Fruit fly (Drosophila melanogaster) whole organism, embryonic: Measurements from ENCODE around the gene Frq2.

Source experiments
- Antp ChIP-seq: fragments of 200-800 bp; sonication (Bioruptor generic); optimal IDR thresholded peaks from 3 replicates; lab custom pipeline; 2016; ENCODE audit warnings: missing biosample characterization, missing genetic modification characterization
- Atf-2 ChIP-seq: fragments of 200-800 bp; sonication (Bioruptor generic); optimal IDR thresholded peaks from 2 replicates; lab custom pipeline; 2016; ENCODE audit warnings: missing biosample characterization, missing genetic modification characterization
- Atf6 ChIP-seq: fragments of 200-800 bp; sonication (Bioruptor generic); IDR thresholded peaks from 2 replicates; pipeline ENCODE4 v1.3.6; 2022; ENCODE audit warnings: missing biosample characterization, missing genetic modification characterization
- Awh ChIP-seq: fragments of 200-800 bp; sonication (Bioruptor generic); IDR thresholded peaks from 2 replicates; pipeline ENCODE4, ENCODE4 v1.3.6; 2022; ENCODE audit warnings: missing biosample characterization, missing genetic modification characterization
- Bgb ChIP-seq: fragments of 200-800 bp; sonication (Bioruptor generic); IDR thresholded peaks from 2 replicates; pipeline ENCODE4 v1.3.6; 2022; ENCODE audit warnings: missing biosample characterization, missing genetic modification characterization; ENCODE audit not compliant: partially characterized antibody
- CG10543 ChIP-seq: fragments of 200-800 bp; sonication (Bioruptor generic); optimal IDR thresholded peaks from 3 replicates; lab custom pipeline; 2017; ENCODE audit warnings: missing biosample characterization, mild to moderate bottlenecking, missing genetic modification characterization, moderate library complexity
- CG12071 ChIP-seq: fragments of 200-800 bp; sonication (Bioruptor generic); optimal IDR thresholded peaks from 3 replicates; lab custom pipeline; 2018; ENCODE audit warnings: missing biosample characterization, mild to moderate bottlenecking, missing genetic modification characterization
- CG12299 ChIP-seq: fragments of 200-800 bp; sonication (Bioruptor generic); optimal IDR thresholded peaks from 2 replicates; lab custom pipeline; 2018; ENCODE audit warnings: missing biosample characterization, mild to moderate bottlenecking, missing genetic modification characterization
- CG1233 ChIP-seq: fragments of 200-800 bp; sonication (Bioruptor generic); optimal IDR thresholded peaks from 4 replicates; lab custom pipeline; 2018; ENCODE audit warnings: missing biosample characterization, mild to moderate bottlenecking, missing genetic modification characterization
- CG12769 ChIP-seq: fragments of 200-800 bp; sonication (Bioruptor generic); optimal IDR thresholded peaks from 2 replicates; lab custom pipeline; 2019; ENCODE audit warnings: missing biosample characterization, mild to moderate bottlenecking, missing genetic modification characterization, moderate library complexity
- CG17328 ChIP-seq: fragments of 200-800 bp; sonication (Bioruptor generic); IDR thresholded peaks from 2 replicates; pipeline ENCODE4 v1.3.6; 2022; ENCODE audit warnings: missing biosample characterization, missing genetic modification characterization
- CG1792 ChIP-seq: fragments of 200-800 bp; sonication (Bioruptor generic); optimal IDR thresholded peaks from 2 replicates; lab custom pipeline; 2016; ENCODE audit warnings: missing biosample characterization, missing genetic modification characterization
- CG2875 ChIP-seq: fragments of 200-800 bp; sonication (Bioruptor generic); optimal IDR thresholded peaks from 2 replicates; lab custom pipeline; 2017; ENCODE audit warnings: missing biosample characterization, mild to moderate bottlenecking, missing genetic modification characterization, missing genetic modification reagents
- CG30431 ChIP-seq: fragments of 200-800 bp; sonication (Bioruptor generic); optimal IDR thresholded peaks from 2 replicates; lab custom pipeline; 2017; ENCODE audit warnings: missing biosample characterization, missing genetic modification characterization
- CG32772 ChIP-seq: fragments of 200-800 bp; sonication (Bioruptor generic); IDR thresholded peaks from 2 replicates; pipeline ENCODE4 v1.3.6; 2022; ENCODE audit warnings: missing biosample characterization, missing genetic modification characterization
- CG3407 ChIP-seq: fragments of 200-800 bp; sonication (Bioruptor generic); optimal IDR thresholded peaks from 2 replicates; lab custom pipeline; 2018; ENCODE audit warnings: missing biosample characterization, mild to moderate bottlenecking, missing genetic modification characterization
- CG34224 ChIP-seq: fragments of 200-800 bp; sonication (Bioruptor generic); IDR thresholded peaks from 3 replicates; pipeline ENCODE4 v1.3.6; 2022; ENCODE audit warnings: missing biosample characterization, missing genetic modification characterization; ENCODE audit not compliant: partially characterized antibody
- CG7271 ChIP-seq: fragments of 200-800 bp; sonication (Bioruptor generic); optimal IDR thresholded peaks from 2 replicates; lab custom pipeline; 2018; ENCODE audit warnings: missing biosample characterization, mild to moderate bottlenecking, missing genetic modification characterization, moderate library complexity
- CG7372 ChIP-seq: fragments of 200-800 bp; sonication (Bioruptor generic); IDR thresholded peaks from 2 replicates; pipeline ENCODE4 v1.3.6; 2022; ENCODE audit warnings: missing biosample characterization, missing genetic modification characterization
- CG8478 ChIP-seq: fragments of >200 bp; optimal IDR thresholded peaks from 2 replicates; lab custom pipeline; 2018
- CG9727 ChIP-seq: fragments of 200-800 bp; sonication (Bioruptor generic); optimal IDR thresholded peaks from 3 replicates; lab custom pipeline; 2017; ENCODE audit warnings: missing biosample characterization, mild to moderate bottlenecking, missing genetic modification characterization
- Dad ChIP-seq: fragments of 200-800 bp; sonication (Bioruptor generic); optimal IDR thresholded peaks from 3 replicates; lab custom pipeline; 2016; ENCODE audit warnings: missing biosample characterization, missing genetic modification characterization
- Deaf1 ChIP-seq: fragments of 200-800 bp; optimal IDR thresholded peaks from 3 replicates; lab custom pipeline; 2019; ENCODE audit warnings: missing biosample characterization, mild to moderate bottlenecking, missing genetic modification characterization, moderate library complexity
- Dp ChIP-seq: fragments of 200-800 bp; sonication (Bioruptor generic); optimal IDR thresholded peaks from 2 replicates; lab custom pipeline; 2018; ENCODE audit warnings: missing biosample characterization, mild to moderate bottlenecking, missing genetic modification characterization, moderate library complexity
- Fer1 ChIP-seq: fragments of 200-800 bp; sonication (Bioruptor generic); optimal IDR thresholded peaks from 2 replicates; lab custom pipeline; 2017; ENCODE audit warnings: missing biosample characterization, mild to moderate bottlenecking, missing genetic modification characterization
- GATAe ChIP-seq: fragments of 200-800 bp; sonication (Bioruptor generic); conservative IDR thresholded peaks from 2 replicates; pipeline ENCODE4 v1.3.6; 2022; ENCODE audit warnings: missing biosample characterization, missing genetic modification characterization
- Hsf ChIP-seq: fragments of 200-800 bp; sonication (Bioruptor generic); optimal IDR thresholded peaks from 3 replicates; lab custom pipeline; 2016; ENCODE audit warnings: missing biosample characterization, missing genetic modification characterization
- Lhr ChIP-seq: fragments of 200-800 bp; sonication (Bioruptor generic); optimal IDR thresholded peaks from 3 replicates; lab custom pipeline; 2017; ENCODE audit warnings: mild to moderate bottlenecking, missing biosample characterization, missing genetic modification reagents, missing genetic modification characterization
- Myb ChIP-seq: fragments of 200-800 bp; sonication (Bioruptor generic); optimal IDR thresholded peaks from 2 replicates; lab custom pipeline; 2016; ENCODE audit warnings: missing biosample characterization, missing genetic modification characterization
- NC2α ChIP-seq: fragments of 200-800 bp; sonication (Bioruptor generic); optimal IDR thresholded peaks from 2 replicates; lab custom pipeline; 2016; ENCODE audit warnings: missing biosample characterization, missing genetic modification characterization
- Pdp1 ChIP-seq, 2 experiments: fragments of 200-800 bp; sonication (Bioruptor generic); optimal IDR thresholded peaks; 3 replicates each; lab custom pipeline; 2016; ENCODE audit warnings: missing biosample characterization in 2 of 2, missing genetic modification characterization in 2 of 2, mild to moderate bottlenecking in 1 of 2, moderate library complexity in 1 of 2
- Spps ChIP-seq: fragments of 200-800 bp; sonication (Bioruptor generic); optimal IDR thresholded peaks from 2 replicates; lab custom pipeline; 2018; ENCODE audit warnings: missing biosample characterization, mild to moderate bottlenecking, missing genetic modification characterization
- amos ChIP-seq: fragments of 200-800 bp; sonication (Bioruptor generic); IDR thresholded peaks from 2 replicates; pipeline ENCODE4 v1.3.6; 2022; ENCODE audit warnings: missing biosample characterization, missing genetic modification characterization; ENCODE audit not compliant: partially characterized antibody
- aop ChIP-seq: fragments of 200-800 bp; sonication (Bioruptor generic); IDR thresholded peaks from 2 replicates; pipeline ENCODE4 v1.3.6; 2022; ENCODE audit warnings: missing biosample characterization, missing genetic modification characterization
- br ChIP-seq: fragments of >200 bp; optimal IDR thresholded peaks from 2 replicates; lab custom pipeline; 2017
- ci ChIP-seq: fragments of 200-800 bp; sonication (Bioruptor generic); IDR thresholded peaks from 3 replicates; pipeline ENCODE4 v1.3.6; 2022; ENCODE audit warnings: missing biosample characterization, missing genetic modification characterization
- croc ChIP-seq: fragments of 200-800 bp; sonication (Bioruptor generic); conservative IDR thresholded peaks from 3 replicates; pipeline ENCODE4 v1.3.6; 2022; ENCODE audit warnings: missing biosample characterization, missing genetic modification characterization
- dm ChIP-seq: fragments of 200-800 bp; sonication (Bioruptor generic); optimal IDR thresholded peaks from 3 replicates; lab custom pipeline; 2016; ENCODE audit warnings: missing biosample characterization, missing genetic modification characterization
- dpn ChIP-seq, 2 experiments: fragments of 200-800 bp; sonication (Bioruptor generic); optimal IDR thresholded peaks; 3 replicates each; lab custom pipeline; 2016; ENCODE audit warnings: missing biosample characterization in 2 of 2, missing genetic modification characterization in 2 of 2
- fru ChIP-seq: fragments of >200 bp; optimal IDR thresholded peaks from 2 replicates; lab custom pipeline; 2017
- gro ChIP-seq: fragments of 200-800 bp; sonication (Bioruptor generic); optimal IDR thresholded peaks from 2 replicates; lab custom pipeline; 2016; ENCODE audit warnings: missing biosample characterization, missing genetic modification characterization
- gsb-n ChIP-seq: fragments of 200-800 bp; sonication (Bioruptor generic); optimal IDR thresholded peaks from 3 replicates; lab custom pipeline; 2018; ENCODE audit warnings: missing biosample characterization, mild to moderate bottlenecking, missing genetic modification characterization
- lmd ChIP-seq: fragments of 200-800 bp; sonication (Bioruptor generic); IDR thresholded peaks from 2 replicates; pipeline ENCODE4 v1.3.6; 2022; ENCODE audit warnings: missing biosample characterization, missing genetic modification characterization
- lov ChIP-seq, 2 experiments: fragments of 200-800 bp in 1 of 2; fragments of >200 bp in 1 of 2; sonication (Bioruptor generic) in 1 of 2; IDR thresholded peaks in 1 of 2; optimal IDR thresholded peaks in 1 of 2; 2 replicates in 1 of 2; 3 replicates in 1 of 2; pipeline versions ENCODE4 v1.3.6 to Lab custom; 2017 to 2022; ENCODE audit warnings: missing biosample characterization in 1 of 2, missing genetic modification characterization in 1 of 2
- nerfin-2 ChIP-seq: fragments of 200-800 bp; sonication (Bioruptor generic); IDR thresholded peaks from 2 replicates; pipeline ENCODE4 v1.3.6; 2022; ENCODE audit warnings: missing biosample characterization, missing genetic modification characterization; ENCODE audit not compliant: partially characterized antibody
- pb ChIP-seq: fragments of 200-800 bp; sonication (Bioruptor generic); optimal IDR thresholded peaks from 3 replicates; lab custom pipeline; 2016; ENCODE audit warnings: missing biosample characterization, missing genetic modification characterization
- peb ChIP-seq: fragments of 200-800 bp; sonication (Bioruptor generic); IDR thresholded peaks from 2 replicates; pipeline ENCODE4 v1.3.6; 2022; ENCODE audit warnings: missing biosample characterization, missing genetic modification characterization
- run ChIP-seq: fragments of 200-800 bp; sonication (Bioruptor generic); optimal IDR thresholded peaks from 3 replicates; lab custom pipeline; 2018; ENCODE audit warnings: missing biosample characterization, mild to moderate bottlenecking, missing genetic modification characterization
- scrt ChIP-seq: fragments of 200-800 bp; sonication (Bioruptor generic); optimal IDR thresholded peaks from 2 replicates; lab custom pipeline; 2018; ENCODE audit warnings: missing biosample characterization, mild to moderate bottlenecking, missing genetic modification characterization, moderate library complexity
- sna ChIP-seq: fragments of 200-800 bp; sonication (Bioruptor generic); IDR thresholded peaks from 2 replicates; pipeline ENCODE4 v1.3.6; 2022; ENCODE audit warnings: missing biosample characterization, missing genetic modification characterization; ENCODE audit not compliant: partially characterized antibody
- wdn ChIP-seq: fragments of 200-800 bp; sonication (Bioruptor generic); IDR thresholded peaks from 2 replicates; pipeline ENCODE4 v1.3.6; 2022; ENCODE audit warnings: missing biosample characterization, missing genetic modification characterization

The Frq2 gene

dm6 chrX:18208079-18208865, 30.9 kb downstream of the Frq2 start (continued):
- TF ChIP-seq croc (GFP tag; lab: Robert Waterston, UW) (no peak), Awh (no peak), CG7372 (no peak), CG1792 (GFP tag; lab: Kevin White, UChicago) (no peak), CG12299 (tag; lab: Kevin White, UChicago) (no peak), Atf6 (GFP tag; lab: Robert Waterston, UW) (no peak), CG12769 (tag; lab: Kevin White, UChicago) (no peak), sna (GFP tag; lab: Robert Waterston, UW) (no peak), br (lab: Kevin White, UChicago) (no peak), Deaf1 (tag; lab: Kevin White, UChicago) (peak; percentile 1), Dad (GFP tag; lab: Kevin White, UChicago) (no peak), lov (optimal IDR thresholded peaks at IDR 0.05; lab: Kevin White, UChicago) (no peak), lov (GFP tag; IDR thresholded peaks at IDR 0.05; lab: Robert Waterston, UW) (no peak), dpn (GFP tag; optimal IDR thresholded peaks at IDR 0.05; lab: Kevin White, UChicago) (no peak), CG3407 (GFP tag; lab: Kevin White, UChicago) (no peak), GATAe (GFP tag; lab: Robert Waterston, UW) (no peak), CG10543 (no peak), Antp (GFP tag; lab: Kevin White, UChicago) (no peak), Lhr (GFP tag; lab: Kevin White, UChicago) (no peak), Fer1 (GFP tag; lab: Kevin White, UChicago) (no peak), nerfin-2 (GFP tag; lab: Robert Waterston, UW) (no peak), NC2α (GFP tag; lab: Kevin White, UChicago) (no peak), fru (lab: Kevin White, UChicago) (no peak), CG2875 (no peak), ci (no peak), amos (no peak), Hsf (no peak), dm (GFP tag; lab: Kevin White, UChicago) (no peak), peb (no peak), CG8478 (lab: Kevin White, UChicago) (no peak), pb (GFP tag; lab: Kevin White, UChicago) (no peak), CG1233 (GFP tag; lab: Kevin White, UChicago) (no peak), Myb (GFP tag; lab: Kevin White, UChicago) (no peak), CG32772 (GFP tag; lab: Robert Waterston, UW) (no peak), gsb-n (peak; percentile 14), scrt (GFP tag; lab: Kevin White, UChicago) (no peak), run (tag; lab: Kevin White, UChicago) (no peak), CG7271 (tag; lab: Kevin White, UChicago) (no peak), wdn (GFP tag; lab: Robert Waterston, UW) (no peak), CG9727 (peak; percentile 62), Pdp1 (GFP tag; optimal IDR thresholded peaks at IDR 0.05; lab: Kevin White, UChicago) (no peak), Bgb (no peak), CG12071 (GFP tag; lab: Kevin White, UChicago) (no peak), Dp (GFP tag; lab: Kevin White, UChicago) (no peak), gro (GFP tag; lab: Kevin White, UChicago) (no peak), lmd (GFP tag; lab: Robert Waterston, UW) (no peak), Atf-2 (GFP tag; lab: Kevin White, UChicago) (no peak), CG17328 (no peak), CG30431 (GFP tag; lab: Kevin White, UChicago) (no peak), aop (GFP tag; lab: Robert Waterston, UW) (no peak), CG34224 (GFP tag; lab: Robert Waterston, UW) (no peak), Spps (no peak)
